Worm (Caenorhabditis elegans) whole organism, young adult: ENCODE results near the gene alr-1.

Experiments used
- B0336.3 ChIP-seq: fragments of 200-800 bp; sonication (Bioruptor generic); IDR thresholded peaks from 2 replicates; pipeline ENCODE4 v1.3.6; 2022; ENCODE audit warnings: missing genetic modification characterization, missing compliant biosample characterization
- F10E7.11 ChIP-seq: sonication (generic microtip); optimal IDR thresholded peaks from 2 replicates; lab custom pipeline; 2017; ENCODE audit warnings: mild to moderate bottlenecking, missing genetic modification characterization, moderate library complexity, missing compliant biosample characterization
- Y95B8A.8 ChIP-seq: fragments of 200-800 bp; sonication (Bioruptor generic); IDR thresholded peaks from 2 replicates; pipeline ENCODE4 v1.3.6; 2022; ENCODE audit warnings: missing genetic modification reagents, missing genetic modification characterization, missing compliant biosample characterization
- ama-1 ChIP-seq, 3 experiments: fragments of 150-350 bp in 1 of 3; sonication (generic microtip) in 2 of 3; optimal IDR thresholded peaks; 2 replicates each; lab custom pipeline; 2014 to 2018; ENCODE audit warnings: missing biosample characterization in 2 of 3, missing genetic modification characterization in 2 of 3, missing genetic modification reagents in 2 of 3
- dpl-1 ChIP-seq: fragments of 150-350 bp; optimal IDR thresholded peaks from 2 replicates; lab custom pipeline; 2014; ENCODE audit warnings: missing biosample characterization, missing genetic modification reagents, missing genetic modification characterization
- egrh-3 ChIP-seq: fragments of 200-800 bp; sonication (Bioruptor generic); IDR thresholded peaks from 2 replicates; pipeline ENCODE4 v1.3.6; 2022; ENCODE audit warnings: missing genetic modification reagents, missing genetic modification characterization, missing compliant biosample characterization
- him-1 ChIP-seq: sonication (generic microtip); optimal IDR thresholded peaks from 2 replicates; lab custom pipeline; 2016; ENCODE audit warnings: missing genotype, missing genetic modification reagents, missing genetic modification characterization, missing compliant biosample characterization
- hlh-12 ChIP-seq: sonication (generic microtip); optimal IDR thresholded peaks from 2 replicates; lab custom pipeline; 2016; ENCODE audit warnings: missing genetic modification characterization, missing compliant biosample characterization
- mel-28 ChIP-seq: sonication (generic microtip); optimal IDR thresholded peaks from 2 replicates; lab custom pipeline; 2016; ENCODE audit warnings: borderline replicate concordance, mild to moderate bottlenecking, missing genetic modification characterization, missing compliant biosample characterization
- nhr-80 ChIP-seq: sonication (generic microtip); optimal IDR thresholded peaks from 2 replicates; lab custom pipeline; 2016; ENCODE audit warnings: missing genetic modification characterization, missing compliant biosample characterization
- pha-4 ChIP-seq: fragments of 150-350 bp; sonication (generic microtip); optimal IDR thresholded peaks from 2 replicates; lab custom pipeline; 2014; ENCODE audit warnings: missing biosample characterization, missing genetic modification reagents, missing genetic modification characterization

DNA sequence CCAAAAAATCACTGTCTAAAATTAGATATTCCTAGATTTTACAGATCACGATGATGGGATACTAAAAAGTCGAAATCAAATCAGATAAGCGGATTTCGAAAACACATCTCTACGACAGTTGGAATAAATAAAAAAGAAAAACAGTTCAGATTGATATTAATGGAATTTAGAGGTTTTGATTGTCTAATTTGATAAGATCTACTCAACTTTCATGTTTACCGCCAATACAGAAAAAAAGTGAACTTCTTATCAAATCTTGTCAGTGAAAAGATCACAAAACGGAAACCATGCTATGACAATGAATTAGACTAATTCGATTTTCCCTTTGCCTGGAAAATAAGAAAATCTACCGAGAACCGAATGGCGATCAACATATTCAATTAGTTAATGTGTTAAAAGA is 839 bp upstream of the alr-1 start:
- TF ChIP-seq F10E7.11 (tag; lab: Kevin White, UChicago) (no peak), pha-4 (tag; lab: Kevin White, UChicago) (no peak), B0336.3 (GFP tag; lab: Robert Waterston, UW) (no peak), him-1 (tag; lab: Kevin White, UChicago) (no peak), ama-1 (optimal IDR thresholded peaks at IDR 0.05; lab: Kevin White, UChicago) (no peak), ama-1 (GFP tag; optimal IDR thresholded peaks at IDR 0.05; lab: Kevin White, UChicago) (no peak), egrh-3 (no peak), Y95B8A.8 (GFP tag; lab: Robert Waterston, UW) (no peak), dpl-1 (GFP tag; lab: Kevin White, UChicago) (no peak), hlh-12 (tag; lab: Kevin White, UChicago) (no peak), nhr-80 (tag; lab: Kevin White, UChicago) (no peak), mel-28 (tag; lab: Kevin White, UChicago) (no peak)
